Worm (Caenorhabditis elegans): ENCODE data around the gene E_BE45912.2.
A peak's percentile ranks its signal among the peaks of the same experiment; 100 is the strongest.

The E_BE45912.2 gene

DNA sequence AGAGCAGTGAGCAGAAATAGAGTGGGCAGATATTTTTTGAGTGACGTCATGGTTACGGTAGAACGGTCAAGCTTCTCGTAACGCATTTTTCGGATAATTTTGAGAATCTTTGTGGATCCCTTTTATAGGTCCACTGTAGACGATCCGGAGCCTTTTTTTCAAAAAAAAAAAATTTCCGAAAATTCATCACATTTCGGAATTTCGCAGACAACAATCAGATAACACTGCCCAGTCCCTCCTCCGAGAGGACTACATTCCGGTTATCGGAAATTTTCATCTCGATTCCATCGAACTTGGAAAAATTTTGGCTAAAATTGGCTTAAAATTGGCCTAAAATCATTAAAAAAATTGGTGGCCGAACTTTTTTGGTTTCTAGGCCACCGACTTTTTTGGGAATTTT lies 29.1 kb upstream of the E_BE45912.2 start, which contains the start of gene BE0003N10.6:
Gene BE0003N10.6 (minus strand): TSS at position 101 of the 400 bp plus-strand sequence.
- TF ChIP-seq ceh-22 (tag; optimal IDR thresholded peaks at IDR 0.05) (no peak), elt-4 (tag; optimal IDR thresholded peaks at IDR 0.05) (no peak), ama-1 (optimal IDR thresholded peaks at IDR 0.05) (no peak), fax-1 (tag; optimal IDR thresholded peaks at IDR 0.05) (no peak), ceh-45 (GFP tag; IDR thresholded peaks at IDR 0.05) (no peak), ceh-2 (tag; optimal IDR thresholded peaks at IDR 0.05) (no peak), rnt-1 (tag; optimal IDR thresholded peaks at IDR 0.05) (no peak), sox-4 (tag; optimal IDR thresholded peaks at IDR 0.05) (no peak), unc-55 (GFP tag; optimal IDR thresholded peaks at IDR 0.05) (no peak), mec-3 (tag; optimal IDR thresholded peaks at IDR 0.05; ENCODE audit: borderline replicate concordance) (no peak), K09A11.1 (tag; optimal IDR thresholded peaks at IDR 0.05; ENCODE audit: insufficient read depth) (no peak)

ce11 chrIII:1058881-1059280 lies 28.0 kb upstream of the E_BE45912.2 start:
- TF ChIP-seq F13H6.1 (tag; optimal IDR thresholded peaks at IDR 0.05) (no peak), ceh-48 (tag; optimal IDR thresholded peaks at IDR 0.05) (peak; percentile 8)

ce11 chrIII:1058074-1058473 lies 27.2 kb upstream of the E_BE45912.2 start:
- TF ChIP-seq ceh-48 (tag; optimal IDR thresholded peaks at IDR 0.05) = peak; percentile 66
- no peak for TF ChIP-seq eyg-1 (tag; optimal IDR thresholded peaks at IDR 0.05)

DNA sequence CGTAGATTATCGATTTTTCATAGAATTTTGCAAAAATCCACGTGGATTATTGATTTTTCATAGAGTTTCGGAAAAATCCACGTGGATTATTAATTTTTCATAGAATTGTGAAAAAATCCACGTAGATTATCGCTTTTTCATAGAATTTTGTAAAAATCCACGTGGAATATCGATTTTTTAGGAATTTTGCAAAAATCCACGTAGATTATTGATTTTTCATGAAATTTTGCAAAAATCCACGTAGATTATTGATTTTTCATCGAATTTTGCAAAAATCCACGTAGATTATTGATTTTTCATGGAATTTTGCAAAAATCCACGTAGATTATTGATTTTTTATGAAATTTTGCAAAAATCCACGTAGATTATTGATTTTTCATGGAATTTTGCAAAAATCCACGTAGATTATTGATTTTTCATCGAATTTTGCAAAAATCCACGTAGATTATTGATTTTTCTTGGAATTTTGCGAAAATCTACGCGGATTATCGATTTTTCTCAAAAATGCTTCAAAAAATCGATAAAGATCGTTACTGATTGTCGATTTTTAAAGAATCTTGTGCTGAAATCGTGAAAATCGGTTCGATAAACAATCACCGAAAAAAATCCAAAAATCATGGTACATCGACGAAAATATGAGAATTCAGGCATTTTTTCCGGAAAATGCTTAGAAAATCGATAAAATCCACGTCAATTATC lies 26.2 kb upstream of the E_BE45912.2 start:
- peak; percentile 18 for TF ChIP-seq ceh-48 (tag; optimal IDR thresholded peaks at IDR 0.05)

DNA sequence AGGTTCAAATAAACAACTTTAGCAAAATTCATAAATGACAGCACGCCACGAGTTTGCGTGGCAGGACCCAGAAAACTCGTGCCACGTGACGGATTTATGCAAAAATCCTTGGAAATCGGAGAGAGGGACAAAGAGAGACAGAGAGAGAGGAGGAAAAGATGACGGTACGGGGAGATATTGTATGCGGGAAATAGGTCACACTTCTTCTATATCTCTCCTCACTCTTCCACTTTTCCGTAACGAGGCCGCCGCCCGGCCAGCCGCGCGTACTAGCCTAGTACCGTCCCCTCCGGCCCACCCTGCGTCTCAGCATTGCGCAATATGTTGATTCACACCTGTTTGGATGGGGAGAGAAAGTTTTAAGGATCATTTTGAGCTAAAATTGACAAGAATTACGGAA lies 23.2 kb upstream of the E_BE45912.2 start:
- no peak for TF ChIP-seq ama-1 (optimal IDR thresholded peaks at IDR 0.05)
- TF ChIP-seq hlh-30 (tag; optimal IDR thresholded peaks at IDR 0.05; ENCODE audit: insufficient read depth) = peak; percentile 75
- no peak for TF ChIP-seq ceh-9 (tag; optimal IDR thresholded peaks at IDR 0.05)
- no peak for TF ChIP-seq gmeb-2 (tag; optimal IDR thresholded peaks at IDR 0.05)
- peak; percentile 39 for TF ChIP-seq nfya-1 (tag; optimal IDR thresholded peaks at IDR 0.05)
- TF ChIP-seq ceh-2 (tag; optimal IDR thresholded peaks at IDR 0.05) = no peak
- TF ChIP-seq tbx-2 (tag; optimal IDR thresholded peaks at IDR 0.05) = peak; percentile 45
- TF ChIP-seq ref-2 (tag; optimal IDR thresholded peaks at IDR 0.05) = peak; percentile 47

DNA sequence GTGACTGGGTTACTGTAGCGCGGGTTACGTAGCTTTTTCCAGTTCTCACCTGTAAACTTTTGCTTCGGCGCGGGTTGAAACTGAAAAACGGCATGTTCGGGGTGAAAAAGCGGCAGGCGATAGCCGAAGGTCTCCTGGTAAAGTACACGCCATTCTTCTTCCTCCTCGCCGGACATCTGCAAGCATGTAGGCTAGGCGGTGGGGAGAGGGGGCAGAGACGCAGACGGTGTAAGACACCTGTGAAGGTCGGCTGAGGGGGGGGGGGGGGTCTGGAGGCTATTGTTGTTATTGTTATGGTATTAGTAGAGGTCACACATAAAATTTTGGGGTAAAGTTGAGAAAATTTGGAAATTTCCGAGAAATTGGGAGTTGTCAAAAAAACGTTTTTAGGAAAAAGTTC lies 22.2 kb upstream of the E_BE45912.2 start, which contains the start of gene fbxo-11.2:
Gene fbxo-11.2 (minus strand): TSS at position 176 of the 400 bp plus-strand sequence.
- TF ChIP-seq K02D7.2 (tag; optimal IDR thresholded peaks at IDR 0.05) (no peak), pag-3 (tag; optimal IDR thresholded peaks at IDR 0.05; ENCODE audit: borderline replicate concordance) (no peak), ceh-19 (GFP tag; optimal IDR thresholded peaks at IDR 0.05) (peak; percentile 2), sox-2 (GFP tag; IDR thresholded peaks at IDR 0.05) (peak; percentile 57)

DNA sequence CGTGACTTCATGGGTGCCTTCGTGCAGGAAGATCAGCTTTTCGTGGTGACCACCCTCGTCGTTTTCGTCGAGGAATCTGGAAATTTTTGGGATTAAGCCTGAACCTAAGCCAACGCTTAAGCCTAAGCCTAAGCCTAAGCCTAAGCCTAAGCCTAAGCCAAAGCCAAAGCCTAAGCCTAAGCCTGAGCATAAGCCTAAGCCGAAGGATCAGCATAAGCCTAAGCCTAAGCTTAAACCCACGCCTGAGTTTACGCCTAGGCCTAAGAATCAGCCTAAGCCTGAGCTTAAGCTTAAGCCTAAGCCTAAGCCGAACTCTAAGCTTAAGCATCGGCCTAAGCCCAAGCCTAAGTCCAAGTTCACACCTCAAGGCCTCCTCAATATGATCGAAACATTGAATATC lies 21.4 kb upstream of the E_BE45912.2 start:
- TF ChIP-seq K02D7.2 (tag; optimal IDR thresholded peaks at IDR 0.05) = no peak
- TF ChIP-seq dve-1 (tag; optimal IDR thresholded peaks at IDR 0.05) = peak; percentile 97
- no peak for TF ChIP-seq eyg-1 (tag; optimal IDR thresholded peaks at IDR 0.05)
- no peak for TF ChIP-seq nhr-232 (tag; optimal IDR thresholded peaks at IDR 0.05)

DNA sequence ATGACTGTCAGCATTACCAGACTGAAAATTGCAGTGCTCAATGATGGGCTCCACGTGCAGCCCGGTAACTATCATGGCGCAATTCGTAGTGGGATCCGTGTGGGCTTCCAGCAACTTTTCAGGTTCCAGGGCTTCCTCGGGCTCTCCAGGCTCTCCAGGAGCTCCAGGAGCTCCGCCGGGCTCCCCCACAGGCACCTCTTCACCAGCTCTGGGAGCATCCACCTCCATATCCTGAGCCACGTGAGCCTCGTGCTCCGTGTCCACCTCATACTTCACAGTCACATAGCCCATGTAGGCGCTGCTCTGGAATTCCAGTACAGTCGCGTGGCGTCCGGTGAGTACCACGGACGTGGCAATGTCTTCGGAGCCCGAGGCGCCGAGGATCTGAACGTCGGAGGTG lies 21.0 kb upstream of the E_BE45912.2 start:
- TF ChIP-seq K09A11.1 (tag; optimal IDR thresholded peaks at IDR 0.05; ENCODE audit: insufficient read depth) (no peak), fax-1 (tag; optimal IDR thresholded peaks at IDR 0.05) (no peak), ceh-9 (tag; optimal IDR thresholded peaks at IDR 0.05) (no peak), hlh-30 (tag; optimal IDR thresholded peaks at IDR 0.05; ENCODE audit: insufficient read depth) (no peak), mec-3 (tag; optimal IDR thresholded peaks at IDR 0.05; ENCODE audit: borderline replicate concordance) (peak; percentile 35), tbx-7 (tag; optimal IDR thresholded peaks at IDR 0.05) (no peak), unc-86 (tag; optimal IDR thresholded peaks at IDR 0.05) (no peak), ceh-30 (tag; optimal IDR thresholded peaks at IDR 0.05) (no peak)

Data from whole organism, late embryonic.